Worm (Caenorhabditis elegans): ENCODE results near the gene praf-3.

DNA sequence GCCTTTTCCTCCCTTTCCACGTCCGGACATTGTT is 46.0 kb upstream of the praf-3 start, which contains the start of gene his-31:
- TF ChIP-seq nhr-11 (tag; optimal IDR thresholded peaks at IDR 0.05) (no peak), ama-1 (optimal IDR thresholded peaks at IDR 0.05) (no peak), dmd-4 (tag; optimal IDR thresholded peaks at IDR 0.05; ENCODE audit: borderline replicate concordance) (no peak), pha-4 (tag; optimal IDR thresholded peaks at IDR 0.05) (no peak), zip-5 (tag; optimal IDR thresholded peaks at IDR 0.05) (no peak), odd-2 (tag; optimal IDR thresholded peaks at IDR 0.05) (no peak), T23F11.4 (GFP tag; optimal IDR thresholded peaks at IDR 0.05) (no peak), unc-55 (GFP tag; optimal IDR thresholded peaks at IDR 0.05) (no peak), K09A11.1 (tag; optimal IDR thresholded peaks at IDR 0.05; ENCODE audit: insufficient read depth) (no peak), elt-2 (tag; optimal IDR thresholded peaks at IDR 0.05) (no peak), C38D4.7 (GFP tag; optimal IDR thresholded peaks at IDR 0.05) (no peak), hlh-8 (tag; optimal IDR thresholded peaks at IDR 0.05) (no peak), sox-4 (tag; optimal IDR thresholded peaks at IDR 0.05) (no peak)

All from whole organism, late embryonic.